Worm (Caenorhabditis elegans) whole organism, young adult: ENCODE data around the gene R04B5.5.

Experiments
- B0035.1 ChIP-seq: sonication (generic microtip); optimal IDR thresholded peaks from 2 replicates; lab custom pipeline; 2016; ENCODE audit warnings: missing genetic modification characterization, mild to moderate bottlenecking, missing compliant biosample characterization, missing genotype, missing genetic modification reagents
- D2030.7 ChIP-seq: fragments of 200-800 bp; sonication (Bioruptor generic); IDR thresholded peaks from 2 replicates; pipeline ENCODE4 v1.3.6; 2022; ENCODE audit warnings: missing genetic modification reagents, missing genetic modification characterization, missing compliant biosample characterization
- F22D6.2 ChIP-seq: sonication (generic microtip); optimal IDR thresholded peaks from 2 replicates; lab custom pipeline; 2016; ENCODE audit warnings: mild to moderate bottlenecking, missing genetic modification characterization, missing compliant biosample characterization
- F23B12.7 ChIP-seq: sonication (generic microtip); optimal IDR thresholded peaks from 2 replicates; lab custom pipeline; 2017; ENCODE audit warnings: missing genetic modification characterization, mild to moderate bottlenecking, missing compliant biosample characterization, antibody characterized with exemption, moderate library complexity; ENCODE audit not compliant: insufficient read depth
- F49E8.2 ChIP-seq: sonication (generic microtip); optimal IDR thresholded peaks from 3 replicates; lab custom pipeline; 2017; ENCODE audit warnings: missing genetic modification characterization, mild to moderate bottlenecking, missing compliant biosample characterization, antibody characterized with exemption, moderate library complexity; ENCODE audit not compliant: insufficient read depth
- F52B5.7 ChIP-seq: sonication (generic microtip); optimal IDR thresholded peaks from 2 replicates; lab custom pipeline; 2016; ENCODE audit warnings: mild to moderate bottlenecking, missing genetic modification characterization, missing compliant biosample characterization
- F57C9.4 ChIP-seq: sonication (generic microtip); optimal IDR thresholded peaks from 2 replicates; lab custom pipeline; 2017; ENCODE audit warnings: mild to moderate bottlenecking, missing genetic modification characterization, missing compliant biosample characterization
- K12H6.12 ChIP-seq: fragments of 200-800 bp; sonication (Bioruptor generic); optimal IDR thresholded peaks from 2 replicates; lab custom pipeline; 2018; ENCODE audit warnings: mild to moderate bottlenecking, missing genetic modification characterization, missing compliant biosample characterization
- aptf-3 ChIP-seq: fragments of 200-800 bp; sonication (Bioruptor generic); IDR thresholded peaks from 2 replicates; pipeline ENCODE4 v1.3.6; 2022; ENCODE audit warnings: missing genetic modification characterization, missing compliant biosample characterization
- bed-1 ChIP-seq: fragments of 200-800 bp; sonication (Bioruptor generic); IDR thresholded peaks from 2 replicates; pipeline ENCODE4 v1.3.6; 2022; ENCODE audit warnings: missing genetic modification reagents, missing genetic modification characterization, missing compliant biosample characterization
- die-1 ChIP-seq: sonication (generic microtip); optimal IDR thresholded peaks from 2 replicates; lab custom pipeline; 2016; ENCODE audit warnings: missing genotype, mild to moderate bottlenecking, missing genetic modification characterization, missing compliant biosample characterization
- dpl-1 ChIP-seq: fragments of 150-350 bp; optimal IDR thresholded peaks from 2 replicates; lab custom pipeline; 2014; ENCODE audit warnings: missing biosample characterization, missing genetic modification reagents, missing genetic modification characterization
- efl-1 ChIP-seq: fragments of 150-350 bp; optimal IDR thresholded peaks from 2 replicates; lab custom pipeline; 2014; ENCODE audit warnings: missing biosample characterization, missing genetic modification reagents, missing genetic modification characterization
- egrh-3 ChIP-seq: fragments of 200-800 bp; sonication (Bioruptor generic); IDR thresholded peaks from 2 replicates; pipeline ENCODE4 v1.3.6; 2022; ENCODE audit warnings: missing genetic modification reagents, missing genetic modification characterization, missing compliant biosample characterization
- ets-4 ChIP-seq: fragments of 200-800 bp; sonication (Bioruptor generic); optimal IDR thresholded peaks from 2 replicates; lab custom pipeline; 2018; ENCODE audit warnings: mild to moderate bottlenecking, missing genetic modification characterization, missing compliant biosample characterization
- gei-17 ChIP-seq: fragments of 200-800 bp; sonication (Bioruptor generic); optimal IDR thresholded peaks from 2 replicates; lab custom pipeline; 2018; ENCODE audit warnings: mild to moderate bottlenecking, missing genetic modification characterization, missing compliant biosample characterization
- hmg-1.2 ChIP-seq: fragments of 200-800 bp; sonication (Bioruptor generic); IDR thresholded peaks from 2 replicates; pipeline ENCODE4 v1.3.6; 2022; ENCODE audit warnings: missing genetic modification reagents, missing genetic modification characterization, missing compliant biosample characterization
- let-526 ChIP-seq: fragments of 200-800 bp; sonication (Bioruptor generic); IDR thresholded peaks from 2 replicates; pipeline ENCODE4 v1.3.6; 2022; ENCODE audit warnings: missing genetic modification reagents, missing genetic modification characterization, missing compliant biosample characterization
- lin-35 ChIP-seq, 3 experiments: fragments of 150-350 bp in 2 of 3; sonication (generic microtip) in 1 of 3; optimal IDR thresholded peaks; 2 replicates each; lab custom pipeline; 2014 to 2018; ENCODE audit warnings: missing biosample characterization in 3 of 3, missing genetic modification characterization in 3 of 3, missing genetic modification reagents in 3 of 3
- lin-40 ChIP-seq: sonication (generic microtip); optimal IDR thresholded peaks from 2 replicates; lab custom pipeline; 2016; ENCODE audit warnings: missing genetic modification characterization, mild to moderate bottlenecking, missing compliant biosample characterization, missing genotype, missing genetic modification reagents
- lin-54 ChIP-seq: fragments of 200-800 bp; sonication (Bioruptor generic); optimal IDR thresholded peaks from 2 replicates; lab custom pipeline; 2018; ENCODE audit warnings: mild to moderate bottlenecking, missing genetic modification characterization, missing compliant biosample characterization
- lsl-1 ChIP-seq: fragments of 200-800 bp; sonication (Bioruptor generic); optimal IDR thresholded peaks from 2 replicates; lab custom pipeline; 2018; ENCODE audit warnings: mild to moderate bottlenecking, missing genetic modification characterization, moderate library complexity, missing compliant biosample characterization
- madf-8 ChIP-seq: fragments of 200-800 bp; sonication (Bioruptor generic); conservative IDR thresholded peaks from 2 replicates; pipeline ENCODE4 v1.3.6; 2022; ENCODE audit warnings: missing genetic modification reagents, missing genetic modification characterization, missing compliant biosample characterization
- nfya-1 ChIP-seq: sonication (generic microtip); optimal IDR thresholded peaks from 2 replicates; lab custom pipeline; 2017; ENCODE audit warnings: antibody characterized with exemption, missing compliant biosample characterization, missing genetic modification characterization, borderline replicate concordance; ENCODE audit not compliant: insufficient read depth
- nfyb-1 ChIP-seq: fragments of 200-800 bp; sonication (Bioruptor generic); IDR thresholded peaks from 2 replicates; pipeline ENCODE4 v1.3.6; 2022; ENCODE audit warnings: missing genetic modification reagents, missing genetic modification characterization, missing compliant biosample characterization
- nhr-179 ChIP-seq: sonication (generic microtip); optimal IDR thresholded peaks from 2 replicates; lab custom pipeline; 2016; ENCODE audit warnings: mild to moderate bottlenecking, missing genetic modification characterization, missing compliant biosample characterization
- nhr-27 ChIP-seq: fragments of 200-800 bp; sonication (Bioruptor generic); optimal IDR thresholded peaks from 2 replicates; lab custom pipeline; 2018; ENCODE audit warnings: mild to moderate bottlenecking, missing genetic modification characterization, moderate library complexity, missing compliant biosample characterization
- nhr-80 ChIP-seq: sonication (generic microtip); optimal IDR thresholded peaks from 2 replicates; lab custom pipeline; 2016; ENCODE audit warnings: missing genetic modification characterization, missing compliant biosample characterization
- pha-4 ChIP-seq: fragments of 150-350 bp; sonication (generic microtip); optimal IDR thresholded peaks from 2 replicates; lab custom pipeline; 2014; ENCODE audit warnings: missing biosample characterization, missing genetic modification reagents, missing genetic modification characterization
- rcor-1 ChIP-seq: fragments of 200-800 bp; sonication (Bioruptor generic); IDR thresholded peaks from 2 replicates; pipeline ENCODE4 v1.3.6; 2022; ENCODE audit warnings: missing genetic modification reagents, missing genetic modification characterization, missing compliant biosample characterization
- rec-8 ChIP-seq, 2 experiments: sonication (generic microtip); optimal IDR thresholded peaks; 2 replicates each; lab custom pipeline; 2016; ENCODE audit warnings: mild to moderate bottlenecking in 2 of 2, missing genetic modification characterization in 2 of 2, missing genetic modification reagents in 2 of 2, missing genotype in 2 of 2, missing biosample characterization in 1 of 2, missing compliant biosample characterization in 1 of 2, moderate library complexity in 1 of 2
- repo-1 ChIP-seq: sonication (generic microtip); optimal IDR thresholded peaks from 2 replicates; lab custom pipeline; 2017; ENCODE audit warnings: mild to moderate bottlenecking, missing genetic modification characterization, missing compliant biosample characterization
- sdz-38 ChIP-seq: sonication (generic microtip); optimal IDR thresholded peaks from 2 replicates; lab custom pipeline; 2016; ENCODE audit warnings: missing genotype, missing genetic modification characterization, missing compliant biosample characterization
- sea-2 ChIP-seq: fragments of 200-800 bp; sonication (Bioruptor generic); IDR thresholded peaks from 2 replicates; pipeline ENCODE4 v1.3.6; 2022; ENCODE audit warnings: missing genetic modification characterization, missing compliant biosample characterization
- snpc-1.1 ChIP-seq: sonication (generic microtip); optimal IDR thresholded peaks from 2 replicates; lab custom pipeline; 2017; ENCODE audit warnings: missing genetic modification characterization, mild to moderate bottlenecking, missing compliant biosample characterization, antibody characterized with exemption, moderate library complexity, missing genotype, missing genetic modification reagents; ENCODE audit not compliant: insufficient read depth
- snpc-1.3 ChIP-seq: sonication (generic microtip); optimal IDR thresholded peaks from 2 replicates; lab custom pipeline; 2017; ENCODE audit warnings: missing genetic modification characterization, mild to moderate bottlenecking, missing compliant biosample characterization, antibody characterized with exemption, moderate library complexity, missing genotype, missing genetic modification reagents; ENCODE audit not compliant: insufficient read depth
- somi-1 ChIP-seq: fragments of 200-800 bp; sonication (Bioruptor generic); optimal IDR thresholded peaks from 2 replicates; lab custom pipeline; 2018; ENCODE audit warnings: mild to moderate bottlenecking, missing genetic modification characterization, missing compliant biosample characterization
- xnd-1 ChIP-seq: sonication (generic microtip); optimal IDR thresholded peaks from 2 replicates; lab custom pipeline; 2016; ENCODE audit warnings: missing genotype, missing genetic modification reagents, missing genetic modification characterization, missing compliant biosample characterization
- ztf-25 ChIP-seq: fragments of 200-800 bp; sonication (Bioruptor generic); IDR thresholded peaks from 2 replicates; pipeline ENCODE4 v1.3.6; 2022; ENCODE audit warnings: missing genetic modification reagents, missing genetic modification characterization, missing compliant biosample characterization

R04B5.5 gene

DNA sequence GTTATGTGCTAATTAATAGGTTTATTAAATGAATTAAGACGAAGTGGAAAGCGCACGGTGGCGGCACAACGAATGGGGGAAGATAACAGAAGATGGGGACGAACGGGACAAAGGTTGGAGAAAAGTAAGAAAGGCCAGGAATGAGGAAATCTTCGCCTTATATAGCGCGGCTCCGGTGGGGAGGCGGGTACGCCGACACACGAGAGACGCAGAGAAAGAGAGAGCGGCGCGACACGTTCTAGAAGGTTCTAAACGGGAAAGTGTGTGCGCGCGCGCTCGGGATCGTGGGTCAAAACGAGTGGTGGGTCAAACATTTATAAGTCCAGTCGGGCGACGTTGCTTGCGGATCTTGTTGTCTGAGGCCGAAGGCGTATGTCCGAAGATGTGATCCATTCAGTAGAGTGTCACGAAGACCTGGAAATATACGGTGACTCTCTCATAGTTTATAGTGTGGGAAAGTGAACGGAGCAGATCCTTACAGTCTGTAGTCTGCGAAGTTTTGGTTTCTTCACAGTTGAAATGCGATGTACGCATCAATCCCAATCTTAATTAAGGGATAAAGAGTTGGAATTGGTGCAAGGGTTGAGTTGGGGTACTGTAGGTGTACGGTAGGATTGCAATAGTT lies 38.0 kb upstream of the R04B5.5 start (continued):
- TF ChIP-seq bed-1: 0 out of 2 replicates have a peak, but pooled peaks have one; percentile 58

DNA sequence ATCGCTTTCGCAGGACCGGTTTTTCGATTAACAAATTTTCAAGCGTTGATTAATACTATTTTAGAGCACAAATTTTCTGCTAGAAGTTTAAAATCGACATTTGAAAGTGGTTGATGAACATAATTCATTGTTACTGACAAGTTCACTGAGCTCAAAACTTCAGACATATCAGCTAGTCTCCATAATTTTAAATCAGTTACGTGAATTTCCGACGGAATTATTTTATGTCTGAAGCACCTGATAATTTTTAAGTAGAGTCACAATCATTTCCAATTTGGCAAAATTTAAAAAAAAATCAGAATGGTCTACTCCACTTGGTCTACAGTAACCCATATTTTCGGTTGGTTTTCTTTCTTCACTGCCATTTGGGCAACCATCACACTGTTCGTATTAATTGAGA lies 35.4 kb upstream of the R04B5.5 start, which contains the start of gene str-118:
str-118 (plus strand) TSS at position 301 of the 400 bp plus-strand sequence.
- no peak for TF ChIP-seq nfya-1 (tag; lab: Kevin White, UChicago)
- no peak for TF ChIP-seq snpc-1.3 (tag; lab: Kevin White, UChicago)
- TF ChIP-seq F57C9.4: no peak
- TF ChIP-seq pha-4: no peak
- no peak for TF ChIP-seq snpc-1.1 (tag; lab: Kevin White, UChicago)
- no peak for TF ChIP-seq nhr-179 (tag; lab: Kevin White, UChicago)
- no peak for TF ChIP-seq sea-2
- TF ChIP-seq sdz-38 (tag; lab: Kevin White, UChicago): no peak

DNA sequence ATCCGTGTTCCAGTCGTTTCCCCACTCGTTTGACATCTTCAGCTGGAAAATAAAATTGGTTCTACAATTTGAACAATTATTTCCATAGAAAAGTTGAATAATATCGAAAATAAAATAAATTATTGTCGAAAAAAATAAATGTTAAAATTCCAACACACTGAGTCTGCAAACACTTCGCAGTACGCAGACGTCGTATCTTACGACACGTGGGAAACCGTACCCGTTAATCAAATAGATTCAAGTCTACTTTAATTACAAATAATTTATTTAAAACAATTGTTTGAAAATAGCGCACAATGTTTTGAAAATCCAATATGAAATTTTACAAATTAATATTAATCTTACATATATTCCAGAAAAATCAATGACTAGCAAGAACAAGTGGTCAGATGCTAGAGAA lies 32.4 kb upstream of the R04B5.5 start, which contains the start of gene yif-1:
yif-1 (minus strand) TSS at position 42 of the 400 bp plus-strand sequence.
- TF ChIP-seq F49E8.2: no peak
- TF ChIP-seq F22D6.2 (tag; lab: Kevin White, UChicago): no peak
- peak; percentile 48 for TF ChIP-seq xnd-1 (tag; lab: Kevin White, UChicago)
- peak; percentile 36 for TF ChIP-seq efl-1 (GFP tag; lab: Kevin White, UChicago)
- no peak for TF ChIP-seq die-1
- no peak for TF ChIP-seq lin-54 (GFP tag; lab: Kevin White, UChicago)
- no peak for TF ChIP-seq nhr-80 (tag; lab: Kevin White, UChicago)
- peak; percentile 72 for TF ChIP-seq lsl-1 (GFP tag; lab: Kevin White, UChicago)
- no peak for TF ChIP-seq somi-1
- no peak for TF ChIP-seq dpl-1 (GFP tag; lab: Kevin White, UChicago)
- TF ChIP-seq F52B5.7: no peak
- TF ChIP-seq madf-8 (GFP tag; lab: Robert Waterston, UW): peak; percentile 85
- TF ChIP-seq, all 124 proteins: peak for 4

DNA sequence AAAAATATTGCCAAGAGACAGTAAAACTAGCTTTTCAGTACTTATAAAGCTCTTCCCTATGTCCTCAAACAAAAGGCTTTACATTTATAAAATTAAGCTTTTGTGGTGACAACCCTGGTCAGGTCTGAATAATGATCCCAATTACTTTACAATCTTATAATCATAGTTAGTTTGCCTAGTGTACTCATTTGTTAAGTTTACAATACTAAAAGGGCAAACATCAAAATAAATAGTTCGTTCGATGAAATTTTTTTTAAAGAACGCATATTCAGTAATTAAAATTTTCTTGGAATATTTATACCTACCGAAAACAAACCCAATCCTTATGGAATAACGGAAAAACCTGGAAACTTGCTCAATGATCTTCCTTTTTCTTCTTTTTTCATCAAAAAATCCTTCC lies 28.5 kb upstream of the R04B5.5 start:
- TF ChIP-seq egrh-3 (GFP tag; lab: Robert Waterston, UW): no peak
- no peak for TF ChIP-seq let-526
- no peak for TF ChIP-seq B0035.1
- no peak for TF ChIP-seq aptf-3 (GFP tag; lab: Robert Waterston, UW)
- no peak for TF ChIP-seq D2030.7
- TF ChIP-seq snpc-1.3 (tag; lab: Kevin White, UChicago): no peak
- no peak for TF ChIP-seq madf-8 (GFP tag; lab: Robert Waterston, UW)
- no peak for TF ChIP-seq rcor-1 (GFP tag; lab: Robert Waterston, UW)
- no peak for TF ChIP-seq hmg-1.2 (GFP tag; lab: Robert Waterston, UW)
- TF ChIP-seq F23B12.7 (tag; lab: Kevin White, UChicago): no peak
- no peak for TF ChIP-seq nfyb-1 (GFP tag; lab: Robert Waterston, UW)
- TF ChIP-seq rec-8 (tag; optimal IDR thresholded peaks at IDR 0.05; lab: Kevin White, UChicago): no peak
- no peak for TF ChIP-seq lin-40
- TF ChIP-seq nhr-27 (tag; lab: Kevin White, UChicago): no peak
- TF ChIP-seq gei-17: no peak
- TF ChIP-seq lin-35 (GFP tag; optimal IDR thresholded peaks at IDR 0.05; lab: Kevin White, UChicago): no peak
- TF ChIP-seq ztf-25 (GFP tag; lab: Robert Waterston, UW): no peak
- TF ChIP-seq K12H6.12 (tag; lab: Kevin White, UChicago): no peak
- no peak for TF ChIP-seq ets-4 (GFP tag; lab: Kevin White, UChicago)
- TF ChIP-seq repo-1 (tag; lab: Kevin White, UChicago): no peak
